Worm (Caenorhabditis elegans) whole organism, late embryonic: ENCODE measurements around the gene pges-2.

ENCODE experiments used
- ahr-1 ChIP-seq: sonication (generic microtip); optimal IDR thresholded peaks from 2 replicates; lab custom pipeline; 2016; ENCODE audit warnings: missing genetic modification characterization, missing compliant biosample characterization
- ceh-45 ChIP-seq: fragments of 200-800 bp; sonication (Bioruptor generic); IDR thresholded peaks from 2 replicates; pipeline ENCODE4 v1.3.6; 2022; ENCODE audit warnings: missing genetic modification reagents, missing genetic modification characterization, missing compliant biosample characterization
- dmd-4 ChIP-seq: sonication (generic microtip); optimal IDR thresholded peaks from 2 replicates; lab custom pipeline; 2016; ENCODE audit warnings: borderline replicate concordance, missing genetic modification characterization, missing compliant biosample characterization
- elt-2 ChIP-seq: sonication (generic microtip); optimal IDR thresholded peaks from 2 replicates; lab custom pipeline; 2016; ENCODE audit warnings: missing genetic modification reagents, missing genetic modification characterization, missing compliant biosample characterization
- hlh-13 ChIP-seq: fragments of 200-800 bp; sonication (Bioruptor generic); optimal IDR thresholded peaks from 2 replicates; lab custom pipeline; 2018; ENCODE audit warnings: mild to moderate bottlenecking, missing genetic modification characterization, missing compliant biosample characterization
- hlh-15 ChIP-seq: sonication (generic microtip); optimal IDR thresholded peaks from 2 replicates; lab custom pipeline; 2016; ENCODE audit warnings: missing genetic modification characterization, missing compliant biosample characterization
- lim-6 ChIP-seq: sonication (generic microtip); optimal IDR thresholded peaks from 2 replicates; lab custom pipeline; 2016; ENCODE audit warnings: missing genetic modification characterization, missing compliant biosample characterization
- odd-2 ChIP-seq: sonication (generic microtip); optimal IDR thresholded peaks from 2 replicates; lab custom pipeline; 2017; ENCODE audit warnings: antibody characterized with exemption, mild to moderate bottlenecking, missing genetic modification characterization, missing compliant biosample characterization
- pha-4 ChIP-seq: fragments of 150-350 bp; optimal IDR thresholded peaks from 2 replicates; lab custom pipeline; 2018; ENCODE audit warnings: missing biosample characterization, missing genetic modification reagents, missing genetic modification characterization
- rnt-1 ChIP-seq: sonication (generic microtip); optimal IDR thresholded peaks from 2 replicates; lab custom pipeline; 2016; ENCODE audit warnings: missing genetic modification characterization, missing compliant biosample characterization
- sox-4 ChIP-seq: sonication (generic microtip); optimal IDR thresholded peaks from 2 replicates; lab custom pipeline; 2017; ENCODE audit warnings: mild to moderate bottlenecking, missing genetic modification characterization, inconsistent platforms, missing compliant biosample characterization
- unc-86 ChIP-seq: sonication (generic microtip); optimal IDR thresholded peaks from 2 replicates; lab custom pipeline; 2016; ENCODE audit warnings: missing genetic modification characterization, missing compliant biosample characterization

ce11 chrIV:10360336-10360735 lies 7.3 kb downstream of the pges-2 start, which contains the start of gene ugt-59:
- TF ChIP-seq rnt-1 (tag; lab: Kevin White, UChicago) (no peak), odd-2 (tag; lab: Kevin White, UChicago) (no peak), ceh-45 (no peak), hlh-13 (no peak), dmd-4 (tag; lab: Kevin White, UChicago) (no peak), sox-4 (no peak), ahr-1 (no peak), unc-86 (tag; lab: Kevin White, UChicago) (no peak), lim-6 (tag; lab: Kevin White, UChicago) (no peak), hlh-15 (no peak), elt-2 (tag; lab: Kevin White, UChicago) (no peak), pha-4 (tag; lab: Kevin White, UChicago) (no peak)
